Worm (Caenorhabditis elegans): Measurements from ENCODE around the gene cyp-13A11.

DNA sequence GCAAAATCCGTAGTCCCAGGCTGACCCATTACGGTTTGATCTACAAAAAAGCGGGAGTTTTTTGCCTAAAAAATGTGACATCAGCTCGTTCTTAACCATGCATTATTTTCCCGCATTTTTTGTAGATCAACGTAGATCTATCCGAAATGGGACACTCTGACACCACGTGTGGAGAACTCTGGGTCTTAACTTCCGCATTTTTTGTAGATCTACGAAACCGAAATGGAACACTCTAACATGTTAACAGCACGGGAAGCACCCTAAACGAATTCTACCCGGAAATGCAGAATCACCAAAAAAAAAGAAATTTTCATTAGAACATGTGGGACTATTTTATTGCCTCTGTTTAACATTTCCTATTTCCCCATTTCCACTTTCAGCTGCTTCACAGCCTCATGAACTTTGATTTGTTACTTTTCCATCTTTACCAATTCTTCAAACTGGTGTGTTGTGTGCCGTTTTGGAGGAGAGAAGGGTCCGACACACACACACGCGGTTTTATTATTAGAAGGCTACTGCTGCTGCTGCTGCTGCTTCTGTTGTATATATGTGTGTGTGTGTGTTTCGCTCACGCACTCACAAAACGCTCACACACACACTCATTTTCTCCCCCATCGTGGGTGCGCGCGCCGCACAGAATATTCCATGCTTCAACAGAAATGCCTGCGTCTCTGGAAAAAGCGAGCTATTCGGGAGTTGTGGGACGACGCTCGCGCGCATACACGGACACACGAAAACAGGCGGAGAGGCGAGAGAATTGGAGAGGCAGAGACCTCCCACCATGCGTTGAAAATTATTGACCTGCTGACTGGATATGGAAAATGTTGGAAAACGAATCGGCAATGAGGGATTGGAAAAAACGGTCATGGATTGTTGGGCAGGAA lies 47.3 kb downstream of the cyp-13A11 start:
- TF ChIP-seq unc-39 (tag; optimal IDR thresholded peaks at IDR 0.05) (peak; percentile 85), dpl-1 (GFP tag; optimal IDR thresholded peaks at IDR 0.05) (peak; percentile 35), zip-2 (tag; optimal IDR thresholded peaks at IDR 0.05) (no peak), lin-39 (tag; optimal IDR thresholded peaks at IDR 0.05) (no peak), spr-3 (GFP tag; optimal IDR thresholded peaks at IDR 0.05) (peak; percentile 34), nhr-48 (tag; optimal IDR thresholded peaks at IDR 0.05) (peak; percentile 72), skn-1 (tag; optimal IDR thresholded peaks at IDR 0.05) (no peak), fos-1 (tag; optimal IDR thresholded peaks at IDR 0.05) (no peak), pqm-1 (tag; optimal IDR thresholded peaks at IDR 0.05) (no peak)
